Worm (Caenorhabditis elegans): ENCODE data around the gene R09E10.5.

ce11 chrIV:10304383-10304782 lies 2.3 kb upstream of the R09E10.5 start:
- TF ChIP-seq ama-1 (optimal IDR thresholded peaks at IDR 0.05) (no peak), attf-4 (tag; optimal IDR thresholded peaks at IDR 0.05) (no peak), spr-1 (tag; optimal IDR thresholded peaks at IDR 0.05) (no peak), skn-1 (tag; optimal IDR thresholded peaks at IDR 0.05) (no peak), lin-13 (GFP tag; optimal IDR thresholded peaks at IDR 0.05) (no peak)
